Worm (Caenorhabditis elegans) whole organism, L4/young adult: Measurements from ENCODE around the gene ZK1098.6.

Experiments
- W03F9.2 ChIP-seq: fragments of 150-350 bp; optimal IDR thresholded peaks from 2 replicates; lab custom pipeline; 2014; ENCODE audit warnings: missing biosample characterization, missing genetic modification characterization
- dao-5 ChIP-seq: sonication (generic microtip); optimal IDR thresholded peaks from 2 replicates; lab custom pipeline; 2016; ENCODE audit warnings: missing genotype, missing genetic modification characterization, moderate library complexity, missing compliant biosample characterization
- him-1 ChIP-seq: sonication (generic microtip); optimal IDR thresholded peaks from 2 replicates; lab custom pipeline; 2016; ENCODE audit warnings: missing genotype, missing genetic modification reagents, missing genetic modification characterization, missing compliant biosample characterization

DNA sequence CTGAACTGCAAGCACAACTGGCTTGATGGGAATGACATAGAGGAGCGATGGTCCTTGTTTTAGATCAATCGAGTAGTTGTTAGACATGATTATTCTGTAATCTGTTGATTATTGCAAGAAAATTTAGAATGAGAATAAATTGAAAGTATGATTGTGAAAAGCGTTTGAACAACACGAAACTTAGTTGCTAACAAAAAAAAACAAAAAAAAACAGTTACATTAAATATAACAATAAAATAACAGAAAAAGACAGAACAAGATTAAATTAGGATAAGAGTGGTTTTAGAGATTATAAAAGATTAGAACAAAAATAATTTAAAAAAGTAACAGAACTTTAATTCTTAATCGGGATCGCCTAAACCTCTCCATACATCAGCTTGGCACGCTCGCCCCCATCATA lies 36.3 kb downstream of the ZK1098.6 start, which contains the start of gene C48B4.9:
- TF ChIP-seq W03F9.2 (tag; lab: Kevin White, UChicago): no peak
- no peak for TF ChIP-seq him-1 (tag; lab: Kevin White, UChicago)
- TF ChIP-seq dao-5: no peak
